Worm (Caenorhabditis elegans) whole organism, late embryonic: Measurements from ENCODE around the gene ndc-80.
A peak's percentile ranks its signal among the peaks of the same experiment; 100 is the strongest.

Source experiments
- C08G9.2 ChIP-seq: sonication (generic microtip); optimal IDR thresholded peaks from 2 replicates; lab custom pipeline; 2016; ENCODE audit warnings: mild to moderate bottlenecking, missing genetic modification characterization, moderate library complexity, missing compliant biosample characterization
- K02D7.2 ChIP-seq: sonication (generic microtip); optimal IDR thresholded peaks from 2 replicates; lab custom pipeline; 2017; ENCODE audit warnings: mild to moderate bottlenecking, missing genetic modification characterization, missing compliant biosample characterization
- K09A11.1 ChIP-seq: sonication (generic microtip); optimal IDR thresholded peaks from 2 replicates; lab custom pipeline; 2017; ENCODE audit warnings: antibody characterized with exemption, mild to moderate bottlenecking, missing genetic modification characterization, missing compliant biosample characterization; ENCODE audit not compliant: insufficient read depth
- ahr-1 ChIP-seq: sonication (generic microtip); optimal IDR thresholded peaks from 2 replicates; lab custom pipeline; 2016; ENCODE audit warnings: missing genetic modification characterization, missing compliant biosample characterization
- ama-1 ChIP-seq: fragments of 150-350 bp; optimal IDR thresholded peaks from 2 replicates; lab custom pipeline; 2014
- ceh-18 ChIP-seq: sonication (generic microtip); optimal IDR thresholded peaks from 2 replicates; lab custom pipeline; 2016; ENCODE audit warnings: missing genetic modification characterization, missing compliant biosample characterization
- ceh-19 ChIP-seq: fragments of 200-800 bp; sonication (Bioruptor generic); optimal IDR thresholded peaks from 2 replicates; lab custom pipeline; 2018; ENCODE audit warnings: mild to moderate bottlenecking, missing genetic modification characterization, missing compliant biosample characterization
- ceh-22 ChIP-seq: sonication (generic microtip); optimal IDR thresholded peaks from 2 replicates; lab custom pipeline; 2017; ENCODE audit warnings: missing biosample characterization, missing genetic modification characterization
- ceh-24 ChIP-seq: sonication (generic microtip); optimal IDR thresholded peaks from 2 replicates; lab custom pipeline; 2016; ENCODE audit warnings: mild to moderate bottlenecking, missing genetic modification characterization, missing compliant biosample characterization
- ceh-30 ChIP-seq: fragments of 150-350 bp; optimal IDR thresholded peaks from 2 replicates; lab custom pipeline; 2014; ENCODE audit warnings: missing biosample characterization, missing genetic modification characterization
- ceh-31 ChIP-seq: sonication (generic microtip); optimal IDR thresholded peaks from 2 replicates; lab custom pipeline; 2016; ENCODE audit warnings: missing genetic modification characterization, missing compliant biosample characterization
- ceh-34 ChIP-seq: sonication (generic microtip); optimal IDR thresholded peaks from 2 replicates; lab custom pipeline; 2016; ENCODE audit warnings: mild to moderate bottlenecking, missing genetic modification characterization, missing compliant biosample characterization
- ceh-45 ChIP-seq: fragments of 200-800 bp; sonication (Bioruptor generic); IDR thresholded peaks from 2 replicates; pipeline ENCODE4 v1.3.6; 2022; ENCODE audit warnings: missing genetic modification reagents, missing genetic modification characterization, missing compliant biosample characterization
- ceh-9 ChIP-seq: sonication (generic microtip); optimal IDR thresholded peaks from 2 replicates; lab custom pipeline; 2016; ENCODE audit warnings: mild to moderate bottlenecking, missing genetic modification characterization, inconsistent platforms, missing compliant biosample characterization
- che-1 ChIP-seq: sonication (generic microtip); optimal IDR thresholded peaks from 2 replicates; lab custom pipeline; 2016; ENCODE audit warnings: mild to moderate bottlenecking, missing genetic modification characterization, missing compliant biosample characterization
- dve-1 ChIP-seq: sonication (generic microtip); optimal IDR thresholded peaks from 2 replicates; lab custom pipeline; 2017; ENCODE audit warnings: antibody characterized with exemption, mild to moderate bottlenecking, missing genetic modification characterization, missing compliant biosample characterization
- elt-2 ChIP-seq: sonication (generic microtip); optimal IDR thresholded peaks from 2 replicates; lab custom pipeline; 2016; ENCODE audit warnings: missing genetic modification reagents, missing genetic modification characterization, missing compliant biosample characterization
- elt-4 ChIP-seq: sonication (generic microtip); optimal IDR thresholded peaks from 2 replicates; lab custom pipeline; 2016; ENCODE audit warnings: missing genetic modification characterization, missing compliant biosample characterization
- ets-4 ChIP-seq: sonication (generic microtip); optimal IDR thresholded peaks from 2 replicates; lab custom pipeline; 2016; ENCODE audit warnings: missing genetic modification characterization, missing compliant biosample characterization
- eyg-1 ChIP-seq: sonication (generic microtip); optimal IDR thresholded peaks from 2 replicates; lab custom pipeline; 2016; ENCODE audit warnings: missing genotype, missing genetic modification characterization, missing compliant biosample characterization
- fax-1 ChIP-seq: sonication (generic microtip); optimal IDR thresholded peaks from 2 replicates; lab custom pipeline; 2016; ENCODE audit warnings: missing genotype, missing genetic modification characterization, missing compliant biosample characterization
- hlh-15 ChIP-seq: sonication (generic microtip); optimal IDR thresholded peaks from 2 replicates; lab custom pipeline; 2016; ENCODE audit warnings: missing genetic modification characterization, missing compliant biosample characterization
- hlh-8 ChIP-seq: sonication (generic microtip); optimal IDR thresholded peaks from 2 replicates; lab custom pipeline; 2016; ENCODE audit warnings: missing genotype, missing genetic modification characterization, missing compliant biosample characterization
- lin-11 ChIP-seq: fragments of 200-800 bp; sonication (Bioruptor generic); optimal IDR thresholded peaks from 2 replicates; lab custom pipeline; 2018; ENCODE audit warnings: mild to moderate bottlenecking, missing genetic modification characterization, missing compliant biosample characterization
- madf-2 ChIP-seq: sonication (generic microtip); optimal IDR thresholded peaks from 2 replicates; lab custom pipeline; 2017; ENCODE audit warnings: missing genetic modification characterization, missing compliant biosample characterization
- nfya-1 ChIP-seq: sonication (generic microtip); optimal IDR thresholded peaks from 2 replicates; lab custom pipeline; 2017; ENCODE audit warnings: missing genetic modification characterization, mild to moderate bottlenecking, missing compliant biosample characterization, antibody characterized with exemption, moderate library complexity
- nhr-11 ChIP-seq: fragments of 150-350 bp; optimal IDR thresholded peaks from 2 replicates; lab custom pipeline; 2014; ENCODE audit warnings: missing biosample characterization, missing genetic modification characterization
- nhr-232 ChIP-seq: sonication (generic microtip); optimal IDR thresholded peaks from 2 replicates; lab custom pipeline; 2016; ENCODE audit warnings: missing genetic modification characterization, missing compliant biosample characterization
- pat-9 ChIP-seq: fragments of 200-800 bp; sonication (Bioruptor generic); optimal IDR thresholded peaks from 2 replicates; lab custom pipeline; 2018; ENCODE audit warnings: mild to moderate bottlenecking, missing genetic modification characterization, moderate library complexity, missing compliant biosample characterization
- pax-1 ChIP-seq: fragments of 150-350 bp; optimal IDR thresholded peaks from 2 replicates; lab custom pipeline; 2014; ENCODE audit warnings: missing biosample characterization, missing genetic modification characterization
- pha-4 ChIP-seq: fragments of 150-350 bp; optimal IDR thresholded peaks from 2 replicates; lab custom pipeline; 2018; ENCODE audit warnings: missing biosample characterization, missing genetic modification reagents, missing genetic modification characterization
- pqm-1 ChIP-seq: sonication (generic microtip); optimal IDR thresholded peaks from 2 replicates; lab custom pipeline; 2016; ENCODE audit warnings: missing genetic modification characterization, missing compliant biosample characterization
- ref-2 ChIP-seq: sonication (generic microtip); optimal IDR thresholded peaks from 2 replicates; lab custom pipeline; 2016; ENCODE audit warnings: missing genetic modification characterization, missing compliant biosample characterization
- rnt-1 ChIP-seq: sonication (generic microtip); optimal IDR thresholded peaks from 2 replicates; lab custom pipeline; 2016; ENCODE audit warnings: missing genetic modification characterization, missing compliant biosample characterization
- sox-2 ChIP-seq: fragments of 200-800 bp; sonication (Bioruptor generic); IDR thresholded peaks from 2 replicates; pipeline ENCODE4 v1.3.6; 2022; ENCODE audit warnings: missing genetic modification reagents, missing genetic modification characterization, missing compliant biosample characterization
- sox-4 ChIP-seq: sonication (generic microtip); optimal IDR thresholded peaks from 2 replicates; lab custom pipeline; 2017; ENCODE audit warnings: mild to moderate bottlenecking, missing genetic modification characterization, inconsistent platforms, missing compliant biosample characterization
- syd-9 ChIP-seq: sonication (generic microtip); optimal IDR thresholded peaks from 2 replicates; lab custom pipeline; 2016; ENCODE audit warnings: mild to moderate bottlenecking, missing genetic modification characterization, moderate library complexity, missing compliant biosample characterization
- tbx-2 ChIP-seq: sonication (generic microtip); optimal IDR thresholded peaks from 2 replicates; lab custom pipeline; 2016; ENCODE audit warnings: missing genetic modification characterization, missing compliant biosample characterization
- ttx-3 ChIP-seq: sonication (generic microtip); optimal IDR thresholded peaks from 2 replicates; lab custom pipeline; 2016; ENCODE audit warnings: missing genetic modification reagents, missing genetic modification characterization, missing compliant biosample characterization
- unc-3 ChIP-seq, 2 experiments: fragments of 200-800 bp in 1 of 2; sonication (Bioruptor generic) in 1 of 2; sonication (generic microtip) in 1 of 2; conservative IDR thresholded peaks in 1 of 2; optimal IDR thresholded peaks in 1 of 2; 2 replicates each; pipeline versions ENCODE4 v1.3.6 to Lab custom; 2016 to 2022; ENCODE audit warnings: missing compliant biosample characterization in 2 of 2, missing genetic modification characterization in 2 of 2, missing genetic modification reagents in 1 of 2
- unc-55 ChIP-seq: sonication (generic microtip); optimal IDR thresholded peaks from 2 replicates; lab custom pipeline; 2017; ENCODE audit warnings: missing biosample characterization, missing genetic modification reagents, missing genetic modification characterization
- unc-86 ChIP-seq: sonication (generic microtip); optimal IDR thresholded peaks from 2 replicates; lab custom pipeline; 2016; ENCODE audit warnings: missing genetic modification characterization, missing compliant biosample characterization
- ztf-16 ChIP-seq: sonication (generic microtip); optimal IDR thresholded peaks from 2 replicates; lab custom pipeline; 2017; ENCODE audit warnings: missing genetic modification characterization, missing compliant biosample characterization

Gene ndc-80

DNA sequence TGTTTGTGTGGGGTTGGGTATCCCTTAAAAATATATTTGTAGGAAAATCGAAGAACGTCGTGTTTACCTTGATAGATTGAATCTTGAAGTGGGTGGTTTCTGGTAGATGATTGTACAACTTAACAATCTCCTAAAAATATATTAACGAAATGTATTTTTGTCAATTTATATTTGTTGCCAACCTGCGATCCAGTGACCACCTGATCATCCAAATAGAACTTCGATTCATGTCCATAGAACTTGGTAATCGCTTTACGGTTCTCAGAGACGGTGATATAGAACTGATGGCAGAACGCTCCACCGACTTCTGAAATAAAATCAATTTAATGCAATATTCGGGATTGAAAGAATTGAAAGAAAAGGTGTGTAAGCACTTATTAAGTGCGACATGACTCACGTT lies 42.5 kb downstream of the ndc-80 start:
- no peak for TF ChIP-seq che-1 (tag; lab: Kevin White, UChicago)
- TF ChIP-seq ttx-3 (tag; lab: Kevin White, UChicago), result no peak

DNA sequence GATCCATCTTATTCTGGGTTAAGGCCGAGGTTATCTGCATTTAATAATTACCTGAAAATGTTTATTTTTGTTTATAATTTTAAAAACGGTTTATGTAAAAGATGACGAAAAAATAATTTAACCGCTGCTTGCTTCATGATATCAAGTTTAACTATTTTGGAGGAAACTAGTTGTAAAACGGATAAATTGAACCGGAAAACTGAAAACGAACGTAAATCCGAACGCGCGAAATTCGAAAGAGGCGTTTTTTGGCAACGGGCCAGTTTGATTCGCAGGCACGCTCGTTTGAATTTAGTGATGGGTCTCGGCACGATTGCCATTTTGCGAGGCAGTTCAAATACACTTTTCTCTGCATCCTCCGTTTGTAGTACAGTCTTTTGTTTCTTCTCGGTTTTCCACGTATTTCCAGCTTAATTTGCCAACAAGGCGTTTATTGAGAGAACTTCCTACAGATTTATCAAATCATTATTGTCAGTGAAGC lies 43.0 kb downstream of the ndc-80 start, which contains the start of the genes gtbp-1 and K08F4.3:
Gene gtbp-1, minus strand, starts transcription at position 51 of the 481 bp plus-strand sequence.
Gene K08F4.3, plus strand, starts transcription at position 352 of the 481 bp plus-strand sequence.
- TF ChIP-seq K02D7.2 (tag; lab: Kevin White, UChicago), result no peak
- no peak for TF ChIP-seq ceh-34 (tag; lab: Kevin White, UChicago)
- TF ChIP-seq ahr-1 (tag; lab: Kevin White, UChicago), result no peak
- TF ChIP-seq madf-2 (tag; lab: Kevin White, UChicago), result no peak
- TF ChIP-seq pax-1, result no peak
- no peak for TF ChIP-seq syd-9 (tag; lab: Kevin White, UChicago)
- TF ChIP-seq ceh-31 (tag; lab: Kevin White, UChicago), result peak; percentile 63
- TF ChIP-seq elt-2 (tag; lab: Kevin White, UChicago), result peak; percentile 17
- TF ChIP-seq ceh-22 (tag; lab: Kevin White, UChicago), result no peak
- no peak for TF ChIP-seq rnt-1 (tag; lab: Kevin White, UChicago)
- no peak for TF ChIP-seq ceh-45 (GFP tag; lab: Robert Waterston, UW)
- TF ChIP-seq ttx-3 (tag; lab: Kevin White, UChicago), result no peak
- no peak for TF ChIP-seq hlh-15 (tag; lab: Kevin White, UChicago)
- no peak for TF ChIP-seq ceh-18 (tag; lab: Kevin White, UChicago)
- TF ChIP-seq ceh-24, result no peak
- TF ChIP-seq nhr-11, result no peak
- no peak for TF ChIP-seq unc-86 (tag; lab: Kevin White, UChicago)
- TF ChIP-seq fax-1, result no peak
- no peak for TF ChIP-seq pat-9 (tag; lab: Kevin White, UChicago)
- TF ChIP-seq C08G9.2 (tag; lab: Kevin White, UChicago), result no peak
- peak; percentile 39 for TF ChIP-seq ref-2 (tag; lab: Kevin White, UChicago)
- no peak for TF ChIP-seq ceh-30 (tag; lab: Kevin White, UChicago)
- no peak for TF ChIP-seq sox-4 (tag; lab: Kevin White, UChicago)
- no peak for TF ChIP-seq unc-3 (GFP tag; conservative IDR thresholded peaks at IDR 0.05; lab: Robert Waterston, UW)
- no peak for TF ChIP-seq unc-3 (tag; optimal IDR thresholded peaks at IDR 0.05; lab: Kevin White, UChicago)
- TF ChIP-seq pqm-1 (tag; lab: Kevin White, UChicago), result no peak
- no peak for TF ChIP-seq sox-2 (GFP tag; lab: Robert Waterston, UW)
- TF ChIP-seq ceh-9 (tag; lab: Kevin White, UChicago), result no peak
- peak; percentile 15 for TF ChIP-seq tbx-2 (tag; lab: Kevin White, UChicago)
- no peak for TF ChIP-seq elt-4
- no peak for TF ChIP-seq ets-4
- no peak for TF ChIP-seq ama-1
- no peak for TF ChIP-seq unc-55 (GFP tag; lab: Kevin White, UChicago)
- no peak for TF ChIP-seq K09A11.1 (tag; lab: Kevin White, UChicago)
- TF ChIP-seq eyg-1 (tag; lab: Kevin White, UChicago), result no peak
- no peak for TF ChIP-seq hlh-8 (tag; lab: Kevin White, UChicago)
- TF ChIP-seq lin-11 (tag; lab: Kevin White, UChicago), result no peak
- peak; percentile 35 for TF ChIP-seq dve-1 (tag; lab: Kevin White, UChicago)
- TF ChIP-seq nfya-1 (tag; lab: Kevin White, UChicago), result peak; percentile 57
- no peak for TF ChIP-seq pha-4
- no peak for TF ChIP-seq ztf-16 (tag; lab: Kevin White, UChicago)
- TF ChIP-seq ceh-19 (GFP tag; lab: Kevin White, UChicago), result no peak
- no peak for TF ChIP-seq nhr-232 (tag; lab: Kevin White, UChicago)
